Fruit fly (Drosophila melanogaster) whole organism, embryonic: ENCODE data around the gene ZnT86D.

Experiments used
- Asciz ChIP-seq: fragments of 200-800 bp; sonication (Bioruptor generic); optimal IDR thresholded peaks from 2 replicates; lab custom pipeline; 2017; ENCODE audit warnings: missing biosample characterization, mild to moderate bottlenecking, missing genetic modification characterization, missing genetic modification reagents
- Blimp-1 ChIP-seq: fragments of 200-800 bp; sonication (Bioruptor generic); optimal IDR thresholded peaks from 3 replicates; lab custom pipeline; 2018; ENCODE audit warnings: missing biosample characterization, missing genetic modification characterization, mild to moderate bottlenecking, moderate library complexity, missing genetic modification reagents
- CG10267 ChIP-seq: fragments of 200-800 bp; sonication (Bioruptor generic); optimal IDR thresholded peaks from 2 replicates; lab custom pipeline; 2018; ENCODE audit warnings: missing biosample characterization, mild to moderate bottlenecking, missing genetic modification characterization, moderate library complexity
- CG15269 ChIP-seq: fragments of 200-800 bp; sonication (Bioruptor generic); optimal IDR thresholded peaks from 2 replicates; lab custom pipeline; 2018; ENCODE audit warnings: missing biosample characterization, mild to moderate bottlenecking, missing genetic modification characterization, moderate library complexity
- CG1602 ChIP-seq: fragments of 200-800 bp; sonication (Bioruptor generic); optimal IDR thresholded peaks from 3 replicates; lab custom pipeline; 2016; ENCODE audit warnings: missing biosample characterization, missing genetic modification characterization
- CG1603 ChIP-seq: fragments of 200-800 bp; sonication (Bioruptor generic); optimal IDR thresholded peaks from 2 replicates; lab custom pipeline; 2019; ENCODE audit warnings: missing biosample characterization, mild to moderate bottlenecking, missing genetic modification characterization, moderate library complexity
- CG17361 ChIP-seq: fragments of 200-800 bp; sonication (Bioruptor generic); IDR thresholded peaks from 3 replicates; pipeline ENCODE4 v1.3.6; 2022; ENCODE audit warnings: missing biosample characterization, missing genetic modification characterization
- CG17612 ChIP-seq: fragments of 200-800 bp; sonication (Bioruptor generic); IDR thresholded peaks from 2 replicates; pipeline ENCODE4 v1.3.6; 2022; ENCODE audit warnings: missing biosample characterization, missing genetic modification characterization
- CG30020 ChIP-seq: fragments of 200-800 bp; optimal IDR thresholded peaks from 2 replicates; lab custom pipeline; 2019; ENCODE audit warnings: missing biosample characterization, mild to moderate bottlenecking, missing genetic modification characterization, moderate library complexity
- CG30403 ChIP-seq: fragments of 200-800 bp; sonication (Bioruptor generic); optimal IDR thresholded peaks from 3 replicates; lab custom pipeline; 2016; ENCODE audit warnings: missing biosample characterization, missing genetic modification characterization
- CG3163 ChIP-seq: fragments of 200-800 bp; sonication (Bioruptor generic); optimal IDR thresholded peaks from 3 replicates; lab custom pipeline; 2016; ENCODE audit warnings: missing biosample characterization, missing genetic modification characterization
- CG32767 ChIP-seq: fragments of 200-800 bp; sonication (Bioruptor generic); IDR thresholded peaks from 2 replicates; pipeline ENCODE4 v1.3.6; 2022; ENCODE audit warnings: missing biosample characterization, missing genetic modification characterization
- CG3407 ChIP-seq: fragments of 200-800 bp; sonication (Bioruptor generic); optimal IDR thresholded peaks from 2 replicates; lab custom pipeline; 2018; ENCODE audit warnings: missing biosample characterization, mild to moderate bottlenecking, missing genetic modification characterization
- CG34376 ChIP-seq: fragments of 200-800 bp; sonication (Bioruptor generic); optimal IDR thresholded peaks from 2 replicates; lab custom pipeline; 2018; ENCODE audit warnings: missing biosample characterization, mild to moderate bottlenecking, missing genetic modification characterization
- CG4282 ChIP-seq: fragments of 200-800 bp; sonication (Bioruptor generic); optimal IDR thresholded peaks from 2 replicates; lab custom pipeline; 2016; ENCODE audit warnings: missing biosample characterization, missing genetic modification characterization
- CG4730 ChIP-seq: fragments of 200-800 bp; sonication (Bioruptor generic); IDR thresholded peaks from 2 replicates; pipeline ENCODE4 v1.3.6; 2022; ENCODE audit warnings: missing biosample characterization, missing genetic modification characterization
- CG5180 ChIP-seq: fragments of 200-800 bp; sonication (Bioruptor generic); optimal IDR thresholded peaks from 3 replicates; lab custom pipeline; 2017; ENCODE audit warnings: missing biosample characterization, missing genetic modification characterization, mild to moderate bottlenecking, moderate library complexity, missing genetic modification reagents
- CG8359 ChIP-seq: fragments of 200-800 bp; sonication (Bioruptor generic); optimal IDR thresholded peaks from 2 replicates; lab custom pipeline; 2017; ENCODE audit warnings: missing biosample characterization, mild to moderate bottlenecking, missing genetic modification characterization, borderline replicate concordance
- CG8478 ChIP-seq: fragments of >200 bp; optimal IDR thresholded peaks from 2 replicates; lab custom pipeline; 2018
- CoRest ChIP-seq: fragments of 200-800 bp; sonication (Bioruptor generic); optimal IDR thresholded peaks from 3 replicates; lab custom pipeline; 2018; ENCODE audit warnings: missing biosample characterization, mild to moderate bottlenecking, missing genetic modification characterization, moderate library complexity
- Dref ChIP-seq: fragments of 200-800 bp; sonication (Bioruptor generic); IDR thresholded peaks from 2 replicates; pipeline ENCODE4 v1.3.6; 2022; ENCODE audit warnings: missing biosample characterization, missing genetic modification characterization
- ERR ChIP-seq: fragments of 200-800 bp; sonication (Bioruptor generic); optimal IDR thresholded peaks from 2 replicates; lab custom pipeline; 2016; ENCODE audit warnings: missing biosample characterization, missing genetic modification characterization
- Ets65A ChIP-seq: fragments of 200-800 bp; sonication (Bioruptor generic); peaks from one replicate; lab custom pipeline; 2016; ENCODE audit warnings: missing biosample characterization, missing genetic modification characterization
- Ets97D ChIP-seq: fragments of 200-800 bp; sonication (Bioruptor generic); optimal IDR thresholded peaks from 3 replicates; lab custom pipeline; 2016; ENCODE audit warnings: missing biosample characterization, missing genetic modification characterization
- GATAe ChIP-seq: fragments of 200-800 bp; sonication (Bioruptor generic); conservative IDR thresholded peaks from 2 replicates; pipeline ENCODE4 v1.3.6; 2022; ENCODE audit warnings: missing biosample characterization, missing genetic modification characterization
- Jarid2 ChIP-seq: fragments of 200-800 bp; sonication (Bioruptor generic); optimal IDR thresholded peaks from 3 replicates; lab custom pipeline; 2017; ENCODE audit warnings: mild to moderate bottlenecking, missing biosample characterization, missing genetic modification reagents, missing genetic modification characterization
- MESR4 ChIP-seq: fragments of 200-800 bp; sonication (Bioruptor generic); optimal IDR thresholded peaks from 2 replicates; lab custom pipeline; 2018; ENCODE audit warnings: missing biosample characterization, mild to moderate bottlenecking, missing genetic modification characterization, moderate library complexity
- MTF-1 ChIP-seq: fragments of 200-800 bp; sonication (Bioruptor generic); optimal IDR thresholded peaks from 2 replicates; lab custom pipeline; 2018; ENCODE audit warnings: missing biosample characterization, mild to moderate bottlenecking, missing genetic modification characterization, borderline replicate concordance
- Med ChIP-seq: fragments of 200-800 bp; sonication (Bioruptor generic); peaks from one replicate; lab custom pipeline; 2016; ENCODE audit warnings: missing biosample characterization, missing genetic modification characterization, mild to moderate bottlenecking, inconsistent platforms, moderate library complexity
- Rfx ChIP-seq: fragments of 200-800 bp; sonication (Bioruptor generic); IDR thresholded peaks from 2 replicates; pipeline ENCODE4 v1.3.6; 2022; ENCODE audit warnings: missing biosample characterization, missing genetic modification characterization
- Spps ChIP-seq: fragments of 200-800 bp; sonication (Bioruptor generic); optimal IDR thresholded peaks from 2 replicates; lab custom pipeline; 2018; ENCODE audit warnings: missing biosample characterization, mild to moderate bottlenecking, missing genetic modification characterization
- Sry-β ChIP-seq: fragments of 200-800 bp; sonication (Bioruptor generic); optimal IDR thresholded peaks from 2 replicates; lab custom pipeline; 2018; ENCODE audit warnings: missing biosample characterization, mild to moderate bottlenecking, missing genetic modification characterization, moderate library complexity
- Trl ChIP-seq, 3 experiments: fragments of >200 bp in 2 of 3; fragments of 200-800 bp in 1 of 3; sonication (Bioruptor generic) in 1 of 3; optimal IDR thresholded peaks; 2 replicates in 1 of 3; 3 replicates in 2 of 3; lab custom pipeline; 2016 to 2017; ENCODE audit warnings: missing biosample characterization in 1 of 3, missing genetic modification characterization in 1 of 3
- Xbp1 ChIP-seq: fragments of 200-800 bp; sonication (Bioruptor generic); optimal IDR thresholded peaks from 3 replicates; lab custom pipeline; 2016; ENCODE audit warnings: missing biosample characterization, mild to moderate bottlenecking, missing genetic modification characterization
- ash1 ChIP-seq: fragments of 200-800 bp; sonication (Bioruptor generic); optimal IDR thresholded peaks from 2 replicates; lab custom pipeline; 2018; ENCODE audit warnings: missing biosample characterization, mild to moderate bottlenecking, missing genetic modification characterization
- ewg ChIP-seq: fragments of 200-800 bp; sonication (Bioruptor generic); optimal IDR thresholded peaks from 3 replicates; lab custom pipeline; 2017; ENCODE audit warnings: mild to moderate bottlenecking, missing biosample characterization, missing genetic modification reagents, missing genetic modification characterization
- exex ChIP-seq: fragments of 200-800 bp; sonication (Bioruptor generic); optimal IDR thresholded peaks from 4 replicates; lab custom pipeline; 2018; ENCODE audit warnings: missing biosample characterization, mild to moderate bottlenecking, missing genetic modification characterization, moderate library complexity
- grn ChIP-seq: fragments of 200-800 bp; sonication (Bioruptor generic); optimal IDR thresholded peaks from 3 replicates; lab custom pipeline; 2017; ENCODE audit warnings: missing biosample characterization, missing genetic modification characterization
- gt ChIP-seq: fragments of 200-800 bp; sonication (Bioruptor generic); IDR thresholded peaks from 2 replicates; pipeline ENCODE4 v1.3.6; 2022; ENCODE audit warnings: missing biosample characterization, missing genetic modification characterization
- hb ChIP-seq: fragments of 200-800 bp; sonication (Bioruptor generic); IDR thresholded peaks from 3 replicates; pipeline ENCODE4 v1.3.6; 2022; ENCODE audit warnings: missing biosample characterization, missing genetic modification characterization; ENCODE audit not compliant: partially characterized antibody
- lab ChIP-seq: fragments of 200-800 bp; sonication (Bioruptor generic); optimal IDR thresholded peaks from 3 replicates; lab custom pipeline; 2017; ENCODE audit warnings: missing biosample characterization, missing genetic modification characterization, mild to moderate bottlenecking, moderate library complexity, missing genetic modification reagents
- mirr ChIP-seq: fragments of 200-800 bp; sonication (Bioruptor generic); optimal IDR thresholded peaks from 3 replicates; lab custom pipeline; 2018; ENCODE audit warnings: missing biosample characterization, mild to moderate bottlenecking, missing genetic modification characterization
- otp ChIP-seq: fragments of 200-800 bp; sonication (Bioruptor generic); IDR thresholded peaks from 3 replicates; pipeline ENCODE4, ENCODE4 v1.3.6; 2022; ENCODE audit warnings: missing biosample characterization, missing genetic modification characterization
- rib ChIP-seq: fragments of 200-800 bp; sonication (Bioruptor generic); IDR thresholded peaks from 2 replicates; pipeline ENCODE4 v1.3.6; 2022; ENCODE audit warnings: missing biosample characterization, missing genetic modification characterization
- slbo ChIP-seq: fragments of 200-800 bp; sonication (Bioruptor generic); IDR thresholded peaks from 2 replicates; pipeline ENCODE4 v1.3.6; 2022; ENCODE audit warnings: missing biosample characterization, missing genetic modification characterization
- stc ChIP-seq: fragments of 200-800 bp; sonication (Bioruptor generic); IDR thresholded peaks from 2 replicates; pipeline ENCODE4 v1.3.6; 2022; ENCODE audit warnings: missing biosample characterization, missing genetic modification characterization
- wek ChIP-seq: fragments of 200-800 bp; sonication (Bioruptor generic); optimal IDR thresholded peaks from 3 replicates; lab custom pipeline; 2018; ENCODE audit warnings: missing biosample characterization, mild to moderate bottlenecking, missing genetic modification characterization, moderate library complexity
- z ChIP-seq: fragments of 200-800 bp; sonication (Bioruptor generic); IDR thresholded peaks from 3 replicates; pipeline ENCODE4 v1.3.6; 2022; ENCODE audit warnings: missing biosample characterization, missing genetic modification characterization

Gene ZnT86D

dm6 chr3R:11177579-11177978 lies 36.8 kb downstream of the ZnT86D start (continued):
- no peak for TF ChIP-seq MESR4
- TF ChIP-seq grn (GFP tag; lab: Kevin White, UChicago): peak; percentile 62
- TF ChIP-seq Ets97D (GFP tag; lab: Kevin White, UChicago): no peak
- no peak for TF ChIP-seq CG5180 (GFP tag; lab: Kevin White, UChicago)
- peak; percentile 60 for TF ChIP-seq GATAe (GFP tag; lab: Robert Waterston, UW)
- no peak for TF ChIP-seq CG8478
- TF ChIP-seq ewg (GFP tag; lab: Kevin White, UChicago): no peak
- TF ChIP-seq CG32767 (GFP tag; lab: Robert Waterston, UW): no peak
- no peak for TF ChIP-seq CG30020
- TF ChIP-seq Ets65A (GFP tag; lab: Kevin White, UChicago): no peak
- no peak for TF ChIP-seq CG4730 (GFP tag; lab: Robert Waterston, UW)
- no peak for TF ChIP-seq Med (GFP tag; lab: Kevin White, UChicago)
- TF ChIP-seq otp (GFP tag; lab: Robert Waterston, UW): no peak
- no peak for TF ChIP-seq CG4282 (GFP tag; lab: Kevin White, UChicago)
- TF ChIP-seq CG17361: no peak
- peak; percentile 84 for TF ChIP-seq mirr (GFP tag; lab: Kevin White, UChicago)
- peak; percentile 39 for TF ChIP-seq CG34376 (GFP tag; lab: Kevin White, UChicago)
- no peak for TF ChIP-seq CG1603 (tag; lab: Kevin White, UChicago)
- no peak for TF ChIP-seq CoRest (tag; lab: Kevin White, UChicago)
- no peak for TF ChIP-seq wek (GFP tag; lab: Kevin White, UChicago)
- no peak for TF ChIP-seq CG8359

- TF ChIP-seq Xbp1 (GFP tag; lab: Kevin White, UChicago) (no peak), mirr (GFP tag; lab: Kevin White, UChicago) (peak; percentile 57), exex (tag; lab: Kevin White, UChicago) (peak; percentile 62)
These were observed 38.6 kb downstream of the ZnT86D start for dm6 chr3R:11175777-11176176.

dm6 chr3R:11175308-11175707 lies 39.0 kb downstream of the ZnT86D start, which contains the start of the genes Ugt304A1 and Ugt303A1:
Gene Ugt304A1 (minus strand): TSS chr3R:11175408.
Gene Ugt303A1 (plus strand): TSS chr3R:11175529.
- TF ChIP-seq CG10267 (tag; lab: Kevin White, UChicago) (no peak), stc (GFP tag; lab: Robert Waterston, UW) (no peak), slbo (GFP tag; lab: Robert Waterston, UW) (no peak), lab (GFP tag; lab: Kevin White, UChicago) (peak; percentile 5), CG3163 (peak; percentile 26), ash1 (GFP tag; lab: Kevin White, UChicago) (no peak), Sry-β (no peak), CG15269 (tag; lab: Kevin White, UChicago) (no peak), CG30403 (GFP tag; lab: Kevin White, UChicago) (no peak), MTF-1 (GFP tag; lab: Kevin White, UChicago) (no peak), rib (GFP tag; lab: Robert Waterston, UW) (no peak), Trl (optimal IDR thresholded peaks at IDR 0.05; lab: Kevin White, UChicago) (peak in 1 of 2 experiments; percentile 5), Trl (GFP tag; optimal IDR thresholded peaks at IDR 0.05; lab: Kevin White, UChicago) (no peak), hb (GFP tag; lab: Robert Waterston, UW) (no peak), ERR (GFP tag; lab: Kevin White, UChicago) (no peak), Asciz (GFP tag; lab: Kevin White, UChicago) (no peak), CG1602 (GFP tag; lab: Kevin White, UChicago) (no peak), Blimp-1 (no peak), z (no peak), CG17612 (GFP tag; lab: Robert Waterston, UW) (no peak), CG3407 (GFP tag; lab: Kevin White, UChicago) (no peak), exex (tag; lab: Kevin White, UChicago) (peak; percentile 18), CG8359 (no peak), Jarid2 (GFP tag; lab: Kevin White, UChicago) (peak; percentile 36), Rfx (GFP tag; lab: Robert Waterston, UW) (peak; percentile 20; the same call in 1 of the 2 replicates), Spps (no peak), gt (no peak), Dref (GFP tag; lab: Robert Waterston, UW) (no peak), mirr (GFP tag; lab: Kevin White, UChicago) (no peak)
- TF ChIP-seq, all 482 proteins: peak for 6
